Worm (Caenorhabditis elegans): ENCODE measurements around the gene F32D1.8.

DNA sequence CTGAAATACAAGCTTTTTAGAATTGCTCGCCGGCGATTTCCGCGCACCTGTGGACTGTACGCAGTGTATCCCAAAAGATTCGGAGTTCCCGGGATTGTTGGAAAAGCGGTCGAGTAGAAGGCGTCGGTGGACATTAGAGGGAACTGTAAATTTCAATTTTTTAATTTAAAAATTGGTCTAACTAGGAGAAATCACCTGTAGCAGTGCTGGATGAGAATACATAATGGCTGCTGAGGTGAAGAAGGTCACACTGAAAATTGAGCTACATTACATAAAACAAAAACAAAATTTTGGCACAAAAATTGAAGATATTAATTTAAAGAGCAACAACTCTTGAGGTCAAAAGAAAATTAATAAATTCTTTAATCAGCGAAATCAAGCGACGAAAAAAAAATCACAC lies 2.9 kb downstream of the F32D1.8 start, which contains the start of gene neg-1:
- TF ChIP-seq W03F9.2 (tag; optimal IDR thresholded peaks at IDR 0.05) (no peak), dao-5 (tag; optimal IDR thresholded peaks at IDR 0.05) (no peak), him-1 (tag; optimal IDR thresholded peaks at IDR 0.05) (no peak)

All from whole organism, L4/young adult.